1 fruit fly cellular context compared by ENCODE assay signal in the genomic region with DNA sequence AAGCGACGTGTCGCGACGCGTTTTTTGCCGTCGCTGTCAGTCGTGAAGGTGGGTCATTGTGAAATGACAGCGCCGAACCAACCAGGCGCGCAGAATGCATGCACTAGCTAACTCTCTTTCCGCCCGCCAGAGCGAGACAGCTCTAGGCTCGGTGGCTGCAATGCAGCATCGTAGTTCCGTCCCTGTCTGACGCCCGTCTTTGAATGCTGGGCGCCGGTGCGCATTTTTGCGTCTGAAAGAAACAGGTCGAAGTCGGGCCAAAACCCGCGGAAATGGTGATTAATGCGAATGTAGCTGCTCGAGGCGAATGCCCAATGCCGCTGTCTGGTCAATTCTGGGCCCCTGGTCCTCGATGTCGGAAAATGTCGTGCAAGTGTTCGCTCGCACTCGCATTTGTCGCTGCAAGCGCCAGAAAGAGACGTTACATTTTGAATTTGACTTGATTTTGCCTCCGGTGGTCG.
TF ChIP-seq lines count a peak whose summit lies in the region.

No protein-coding gene starts in this region.

TF ChIP-seq in whole organism, embryonic, 481 proteins besides CTCF, POLR2A, EP300 and RAD21 (continued from another document and continues in another):
- TF ChIP-seq CG6683 (GFP tag; optimal IDR thresholded peaks at IDR 0.05; lab: Kevin White, UChicago) (no peak), CG10321 (GFP tag; IDR thresholded peaks at IDR 0.05; lab: Robert Waterston, UW) (no peak), tio (GFP tag; optimal IDR thresholded peaks at IDR 0.05; lab: Kevin White, UChicago) (no peak), Spps (tag; optimal IDR thresholded peaks at IDR 0.05; lab: Kevin White, UChicago) (no peak), crol (GFP tag; IDR thresholded peaks at IDR 0.05; lab: Robert Waterston, UW) (no peak), ab (GFP tag; optimal IDR thresholded peaks at IDR 0.05; lab: Kevin White, UChicago) (no peak), az2 (GFP tag; optimal IDR thresholded peaks at IDR 0.05; lab: Kevin White, UChicago) (no peak), Nf-YA (GFP tag; IDR thresholded peaks at IDR 0.05; lab: Robert Waterston, UW) (no peak), btn (GFP tag; optimal IDR thresholded peaks at IDR 0.05; lab: Kevin White, UChicago) (peak; percentile 62), CG10565 (GFP tag; optimal IDR thresholded peaks at IDR 0.05; lab: Kevin White, UChicago) (no peak), CG11456 (GFP tag; IDR thresholded peaks at IDR 0.05; lab: Robert Waterston, UW) (no peak), CG42726 (GFP tag; IDR thresholded peaks at IDR 0.05; lab: Robert Waterston, UW; ENCODE audit: partially characterized antibody) (no peak), CG5953 (GFP tag; IDR thresholded peaks at IDR 0.05; lab: Robert Waterston, UW) (no peak), CG14860 (GFP tag; IDR thresholded peaks at IDR 0.05; lab: Robert Waterston, UW; ENCODE audit: partially characterized antibody) (no peak), p53 (GFP tag; optimal IDR thresholded peaks at IDR 0.05; lab: Kevin White, UChicago) (peak; percentile 100), gem (tag; optimal IDR thresholded peaks at IDR 0.05; lab: Kevin White, UChicago) (no peak), Hmx (GFP tag; optimal IDR thresholded peaks at IDR 0.05; lab: Kevin White, UChicago) (no peak), CG13424 (tag; optimal IDR thresholded peaks at IDR 0.05; lab: Kevin White, UChicago) (peak; percentile 19), ERR (GFP tag; optimal IDR thresholded peaks at IDR 0.05; lab: Kevin White, UChicago) (peak; percentile 66), Side (GFP tag; optimal IDR thresholded peaks at IDR 0.05; lab: Kevin White, UChicago) (peak; percentile 16), sens-2 (GFP tag; IDR thresholded peaks at IDR 0.05; lab: Robert Waterston, UW) (no peak), sima (GFP tag; optimal IDR thresholded peaks at IDR 0.05; lab: Kevin White, UChicago) (no peak), shn (GFP tag; optimal IDR thresholded peaks at IDR 0.05; lab: Kevin White, UChicago) (peak; percentile 71), CG4360 (GFP tag; IDR thresholded peaks at IDR 0.05; lab: Robert Waterston, UW) (no peak), twi (tag; optimal IDR thresholded peaks at IDR 0.05; lab: Kevin White, UChicago) (peak; percentile 60), Asciz (GFP tag; optimal IDR thresholded peaks at IDR 0.05; lab: Kevin White, UChicago) (no peak), CG16813 (GFP tag; IDR thresholded peaks at IDR 0.05; lab: Robert Waterston, UW; ENCODE audit: partially characterized antibody) (no peak), CG31441 (GFP tag; IDR thresholded peaks at IDR 0.05; lab: Robert Waterston, UW) (no peak), cg (GFP tag; optimal IDR thresholded peaks at IDR 0.05; lab: Kevin White, UChicago) (peak; percentile 69), Bteb2 (GFP tag; optimal IDR thresholded peaks at IDR 0.05; lab: Kevin White, UChicago) (peak; percentile 18), CG1529 (GFP tag; optimal IDR thresholded peaks at IDR 0.05; lab: Kevin White, UChicago) (peak; percentile 50), Xrp1 (GFP tag; IDR thresholded peaks at IDR 0.05; lab: Robert Waterston, UW) (no peak), Rx (GFP tag; IDR thresholded peaks at IDR 0.05; lab: Robert Waterston, UW) (no peak), Dad (GFP tag; optimal IDR thresholded peaks at IDR 0.05; lab: Kevin White, UChicago) (peak; percentile 51), CG12104 (GFP tag; optimal IDR thresholded peaks at IDR 0.05; lab: Kevin White, UChicago) (no peak), pho (GFP tag; optimal IDR thresholded peaks at IDR 0.05; lab: Kevin White, UChicago) (peak; percentile 28), tap (tag; optimal IDR thresholded peaks at IDR 0.05; lab: Kevin White, UChicago) (peak; percentile 57), CG11085 (GFP tag; IDR thresholded peaks at IDR 0.05; lab: Robert Waterston, UW) (no peak), CG6272 (GFP tag; IDR thresholded peaks at IDR 0.05; lab: Robert Waterston, UW) (peak; percentile 57; the same call in 1 of the 2 replicates), row (GFP tag; IDR thresholded peaks at IDR 0.05; lab: Robert Waterston, UW) (no peak), bbx (GFP tag; IDR thresholded peaks at IDR 0.05; lab: Robert Waterston, UW; ENCODE audit: partially characterized antibody) (no peak), kah (GFP tag; optimal IDR thresholded peaks at IDR 0.05; lab: Kevin White, UChicago) (peak; percentile 100), CG12236 (GFP tag; optimal IDR thresholded peaks at IDR 0.05; lab: Kevin White, UChicago) (peak; percentile 16), Ets65A (GFP tag; lab: Kevin White, UChicago) (no peak), BtbVII (GFP tag; optimal IDR thresholded peaks at IDR 0.05; lab: Kevin White, UChicago) (peak; percentile 77), CG8281 (tag; optimal IDR thresholded peaks at IDR 0.05; lab: Kevin White, UChicago) (no peak), chif (GFP tag; optimal IDR thresholded peaks at IDR 0.05; lab: Kevin White, UChicago) (no peak), Bdp1 (GFP tag; optimal IDR thresholded peaks at IDR 0.05; lab: Kevin White, UChicago) (peak; percentile 14), gcm (GFP tag; optimal IDR thresholded peaks at IDR 0.05; lab: Kevin White, UChicago) (peak; percentile 79), trh (GFP tag; optimal IDR thresholded peaks at IDR 0.05; lab: Kevin White, UChicago) (no peak), luna (GFP tag; optimal IDR thresholded peaks at IDR 0.05; lab: Kevin White, UChicago) (no peak), CG10959 (GFP tag; IDR thresholded peaks at IDR 0.05; lab: Robert Waterston, UW) (no peak), trem (tag; optimal IDR thresholded peaks at IDR 0.05; lab: Kevin White, UChicago) (peak; percentile 37), CG6654 (GFP tag; optimal IDR thresholded peaks at IDR 0.05; lab: Kevin White, UChicago) (no peak), pros (GFP tag; optimal IDR thresholded peaks at IDR 0.05; lab: Kevin White, UChicago) (peak; percentile 99), Camta (GFP tag; optimal IDR thresholded peaks at IDR 0.05; lab: Kevin White, UChicago) (peak; percentile 16), wor (GFP tag; IDR thresholded peaks at IDR 0.05; lab: Robert Waterston, UW) (no peak), CG8388 (GFP tag; optimal IDR thresholded peaks at IDR 0.05; lab: Kevin White, UChicago) (peak; percentile 59), nmo (GFP tag; optimal IDR thresholded peaks at IDR 0.05; lab: Kevin White, UChicago) (peak; percentile 81), CG11504 (tag; optimal IDR thresholded peaks at IDR 0.05; lab: Kevin White, UChicago) (peak; percentile 84), sna (GFP tag; IDR thresholded peaks at IDR 0.05; lab: Robert Waterston, UW; ENCODE audit: partially characterized antibody) (no peak), ftz-f1 (GFP tag; optimal IDR thresholded peaks at IDR 0.05; lab: Kevin White, UChicago) (peak; percentile 98), Ets97D (GFP tag; optimal IDR thresholded peaks at IDR 0.05; lab: Kevin White, UChicago) (peak; percentile 0), CG11093 (GFP tag; IDR thresholded peaks at IDR 0.05; lab: Robert Waterston, UW) (peak; percentile 58; the same call in 1 of the 3 replicates), dpn (GFP tag; optimal IDR thresholded peaks at IDR 0.05; lab: Kevin White, UChicago) (peak; percentile 13 to 26), Bgb (GFP tag; IDR thresholded peaks at IDR 0.05; lab: Robert Waterston, UW; ENCODE audit: partially characterized antibody) (no peak), CG6254 (GFP tag; optimal IDR thresholded peaks at IDR 0.05; lab: Kevin White, UChicago) (peak; percentile 92), CG2875 (GFP tag; optimal IDR thresholded peaks at IDR 0.05; lab: Kevin White, UChicago) (peak; percentile 61), CG7839 (tag; optimal IDR thresholded peaks at IDR 0.05; lab: Kevin White, UChicago) (peak; percentile 59), ro (GFP tag; IDR thresholded peaks at IDR 0.05; lab: Robert Waterston, UW) (no peak), Hand (GFP tag; optimal IDR thresholded peaks at IDR 0.05; lab: Kevin White, UChicago) (peak; percentile 66), CG9932 (GFP tag; IDR thresholded peaks at IDR 0.05; lab: Robert Waterston, UW) (no peak), Lhr (GFP tag; optimal IDR thresholded peaks at IDR 0.05; lab: Kevin White, UChicago) (peak; percentile 100), pzg (GFP tag; optimal IDR thresholded peaks at IDR 0.05; lab: Kevin White, UChicago) (peak; percentile 37), Poxn (GFP tag; IDR thresholded peaks at IDR 0.05; lab: Robert Waterston, UW) (no peak), CG17361 (GFP tag; IDR thresholded peaks at IDR 0.05; lab: Robert Waterston, UW) (no peak), Mes4 (GFP tag; optimal IDR thresholded peaks at IDR 0.05; lab: Kevin White, UChicago) (peak; percentile 44), ind (GFP tag; optimal IDR thresholded peaks at IDR 0.05; lab: Kevin White, UChicago) (no peak), h (optimal IDR thresholded peaks at IDR 0.05; lab: Kevin White, UChicago) (peak; percentile 25), nerfin-2 (GFP tag; IDR thresholded peaks at IDR 0.05; lab: Robert Waterston, UW; ENCODE audit: partially characterized antibody) (no peak), CG9876 (GFP tag; optimal IDR thresholded peaks at IDR 0.05; lab: Kevin White, UChicago) (no peak), D19B (GFP tag; optimal IDR thresholded peaks at IDR 0.05; lab: Kevin White, UChicago) (no peak), CG6854 (GFP tag; optimal IDR thresholded peaks at IDR 0.05; lab: Kevin White, UChicago) (peak; percentile 80), lilli (GFP tag; optimal IDR thresholded peaks at IDR 0.05; lab: Kevin White, UChicago) (no peak), Hr51 (GFP tag; optimal IDR thresholded peaks at IDR 0.05; lab: Kevin White, UChicago) (peak; percentile 9 to 69), CG11695 (GFP tag; IDR thresholded peaks at IDR 0.05; lab: Robert Waterston, UW) (no peak), CG15269 (tag; optimal IDR thresholded peaks at IDR 0.05; lab: Kevin White, UChicago) (peak; percentile 84), CG10209 (GFP tag; optimal IDR thresholded peaks at IDR 0.05; lab: Kevin White, UChicago) (peak; percentile 47), CG7357 (GFP tag; IDR thresholded peaks at IDR 0.05; lab: Robert Waterston, UW) (no peak), CG16815 (GFP tag; optimal IDR thresholded peaks at IDR 0.05; lab: Kevin White, UChicago) (no peak), fru (optimal IDR thresholded peaks at IDR 0.05; lab: Kevin White, UChicago) (no peak), CrebB (tag; optimal IDR thresholded peaks at IDR 0.05; lab: Kevin White, UChicago) (peak; percentile 74), Sry-δ (GFP tag; optimal IDR thresholded peaks at IDR 0.05; lab: Kevin White, UChicago) (peak; percentile 15), CG7786 (GFP tag; optimal IDR thresholded peaks at IDR 0.05; lab: Kevin White, UChicago) (no peak), CG12391 (tag; optimal IDR thresholded peaks at IDR 0.05; lab: Kevin White, UChicago) (peak; percentile 24), Taf1 (GFP tag; IDR thresholded peaks at IDR 0.05; lab: Robert Waterston, UW) (no peak), scrt (GFP tag; optimal IDR thresholded peaks at IDR 0.05; lab: Kevin White, UChicago) (no peak), chm (GFP tag; IDR thresholded peaks at IDR 0.05; lab: Robert Waterston, UW) (no peak), Max (GFP tag; optimal IDR thresholded peaks at IDR 0.05; lab: Kevin White, UChicago) (peak; percentile 26), fd3F (GFP tag; optimal IDR thresholded peaks at IDR 0.05; lab: Kevin White, UChicago) (no peak), pb (GFP tag; optimal IDR thresholded peaks at IDR 0.05; lab: Kevin White, UChicago) (peak; percentile 87), ATbp (GFP tag; optimal IDR thresholded peaks at IDR 0.05; lab: Kevin White, UChicago) (peak; percentile 0), CG10431 (GFP tag; optimal IDR thresholded peaks at IDR 0.05; lab: Kevin White, UChicago) (peak; percentile 85), CG43689 (GFP tag; IDR thresholded peaks at IDR 0.05; lab: Robert Waterston, UW) (no peak), Antp (GFP tag; optimal IDR thresholded peaks at IDR 0.05; lab: Kevin White, UChicago) (peak; percentile 5), Dfd (GFP tag; optimal IDR thresholded peaks at IDR 0.05; lab: Kevin White, UChicago) (no peak), ash1 (GFP tag; optimal IDR thresholded peaks at IDR 0.05; lab: Kevin White, UChicago) (no peak), Adf1 (GFP tag; IDR thresholded peaks at IDR 0.05; lab: Robert Waterston, UW) (no peak), rib (GFP tag; IDR thresholded peaks at IDR 0.05; lab: Robert Waterston, UW) (no peak), Deaf1 (tag; optimal IDR thresholded peaks at IDR 0.05; lab: Kevin White, UChicago) (peak; percentile 92), pum (GFP tag; optimal IDR thresholded peaks at IDR 0.05; lab: Kevin White, UChicago) (peak; percentile 5), sisA (GFP tag; IDR thresholded peaks at IDR 0.05; lab: Robert Waterston, UW) (no peak), fu2 (GFP tag; optimal IDR thresholded peaks at IDR 0.05; lab: Kevin White, UChicago) (no peak), Doc3 (GFP tag; IDR thresholded peaks at IDR 0.05; lab: Robert Waterston, UW; ENCODE audit: partially characterized antibody) (no peak), BEAF-32 (GFP tag; optimal IDR thresholded peaks at IDR 0.05; lab: Kevin White, UChicago) (peak; percentile 11), ranshi (GFP tag; IDR thresholded peaks at IDR 0.05; lab: Robert Waterston, UW) (no peak), D19A (tag; optimal IDR thresholded peaks at IDR 0.05; lab: Kevin White, UChicago) (peak; percentile 16), slp2 (GFP tag; optimal IDR thresholded peaks at IDR 0.05; lab: Kevin White, UChicago) (no peak), CG8359 (GFP tag; optimal IDR thresholded peaks at IDR 0.05; lab: Kevin White, UChicago; ENCODE audit: borderline replicate concordance) (peak; percentile 100), lbe (GFP tag; optimal IDR thresholded peaks at IDR 0.05; lab: Kevin White, UChicago) (no peak), CG14441 (GFP tag; IDR thresholded peaks at IDR 0.05; lab: Robert Waterston, UW) (no peak), Ravus (GFP tag; IDR thresholded peaks at IDR 0.05; lab: Robert Waterston, UW) (no peak), CG1603 (tag; optimal IDR thresholded peaks at IDR 0.05; lab: Kevin White, UChicago) (peak; percentile 65), lmd (GFP tag; IDR thresholded peaks at IDR 0.05; lab: Robert Waterston, UW) (no peak), CG15696 (tag; optimal IDR thresholded peaks at IDR 0.05; lab: Kevin White, UChicago) (peak; percentile 11), Meics (GFP tag; optimal IDR thresholded peaks at IDR 0.05; lab: Kevin White, UChicago) (no peak), Gsc (GFP tag; IDR thresholded peaks at IDR 0.05; lab: Robert Waterston, UW) (no peak), Six4 (GFP tag; optimal IDR thresholded peaks at IDR 0.05; lab: Kevin White, UChicago) (no peak), tll (GFP tag; optimal IDR thresholded peaks at IDR 0.05; lab: Kevin White, UChicago) (peak in 1 of 2 experiments; percentile 92), NC2β (GFP tag; optimal IDR thresholded peaks at IDR 0.05; lab: Kevin White, UChicago) (peak; percentile 66), CG4404 (GFP tag; IDR thresholded peaks at IDR 0.05; lab: Robert Waterston, UW) (no peak)
